Worm (Caenorhabditis elegans) whole organism, L4/young adult: ENCODE data around the gene Y43F8B.28.

Experiments
- W03F9.2 ChIP-seq: fragments of 150-350 bp; optimal IDR thresholded peaks from 2 replicates; lab custom pipeline; 2014; ENCODE audit warnings: missing biosample characterization, missing genetic modification characterization
- dao-5 ChIP-seq: sonication (generic microtip); optimal IDR thresholded peaks from 2 replicates; lab custom pipeline; 2016; ENCODE audit warnings: missing genotype, missing genetic modification characterization, moderate library complexity, missing compliant biosample characterization
- him-1 ChIP-seq: sonication (generic microtip); optimal IDR thresholded peaks from 2 replicates; lab custom pipeline; 2016; ENCODE audit warnings: missing genotype, missing genetic modification reagents, missing genetic modification characterization, missing compliant biosample characterization

Gene Y43F8B.28

DNA sequence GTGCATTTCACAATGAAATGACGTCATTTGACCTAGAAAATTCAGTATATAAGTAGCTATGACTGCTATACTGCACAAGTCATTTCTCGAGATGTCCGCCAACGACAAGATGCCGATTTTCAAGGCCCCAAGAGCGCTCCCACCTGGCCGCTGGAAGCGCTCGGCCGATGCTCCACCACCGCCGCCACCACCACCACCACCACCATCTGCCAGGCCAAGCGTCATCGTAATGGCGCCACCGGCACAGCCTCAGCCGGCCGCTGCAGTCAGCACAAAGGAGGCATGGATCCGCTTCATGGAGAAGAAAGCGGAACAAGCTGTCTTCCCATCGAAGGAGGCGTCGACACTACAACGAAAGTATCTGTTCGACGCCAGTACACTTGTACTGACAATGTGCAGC is at the start of gene Y43F8B.28:
Gene Y43F8B.28, plus strand, starts transcription at position 59 of the 400 bp plus-strand sequence.
- no peak for TF ChIP-seq W03F9.2 (tag; lab: Kevin White, UChicago)
- no peak for TF ChIP-seq dao-5 (tag; lab: Kevin White, UChicago)
- TF ChIP-seq him-1 (tag; lab: Kevin White, UChicago), result no peak

DNA sequence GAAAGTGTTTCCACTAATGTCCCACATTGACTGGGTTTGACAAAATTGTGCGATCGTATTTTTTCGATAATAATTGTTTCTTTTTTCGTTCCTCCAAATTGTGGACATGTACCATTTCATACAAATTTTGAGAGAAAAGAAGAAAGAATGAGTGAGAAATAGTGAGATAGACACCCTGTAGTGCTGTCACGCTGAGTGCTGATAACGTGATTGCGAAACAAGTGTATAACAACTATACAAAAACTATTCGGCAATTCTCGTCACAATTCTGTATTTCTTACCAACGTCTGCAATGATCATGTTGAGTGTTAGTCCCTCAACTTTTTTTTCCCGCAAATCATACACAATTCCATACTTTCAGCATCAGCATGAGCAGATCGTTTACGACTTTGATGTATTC is 48.8 kb upstream of the Y43F8B.28 start, which contains the start of gene C25F9.14:
Gene C25F9.14, plus strand, starts transcription at position 178 of the 400 bp plus-strand sequence.
- TF ChIP-seq dao-5 (tag; lab: Kevin White, UChicago) (no peak), W03F9.2 (tag; lab: Kevin White, UChicago) (no peak), him-1 (tag; lab: Kevin White, UChicago) (no peak)

DNA sequence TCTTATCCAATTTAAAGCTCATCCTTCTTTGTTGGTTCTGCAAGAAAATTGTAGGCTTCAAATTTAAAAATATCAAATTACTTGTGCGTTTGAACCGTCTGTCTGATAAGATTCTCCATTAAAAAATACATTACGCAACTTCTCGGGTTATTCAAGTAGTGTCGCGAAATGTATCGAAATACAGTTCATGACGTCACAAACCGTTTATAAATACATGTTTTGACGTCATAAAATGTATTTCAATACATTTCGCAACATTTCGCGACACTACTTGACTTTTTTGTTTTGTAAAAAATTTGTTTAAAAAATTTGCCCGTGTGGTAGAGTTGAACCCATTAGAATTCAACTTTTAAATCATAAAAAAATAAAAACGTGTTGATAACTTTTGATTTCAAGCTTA is 41.5 kb upstream of the Y43F8B.28 start:
- TF ChIP-seq W03F9.2 (tag; lab: Kevin White, UChicago) (no peak), him-1 (tag; lab: Kevin White, UChicago) (no peak), dao-5 (tag; lab: Kevin White, UChicago) (no peak)

DNA sequence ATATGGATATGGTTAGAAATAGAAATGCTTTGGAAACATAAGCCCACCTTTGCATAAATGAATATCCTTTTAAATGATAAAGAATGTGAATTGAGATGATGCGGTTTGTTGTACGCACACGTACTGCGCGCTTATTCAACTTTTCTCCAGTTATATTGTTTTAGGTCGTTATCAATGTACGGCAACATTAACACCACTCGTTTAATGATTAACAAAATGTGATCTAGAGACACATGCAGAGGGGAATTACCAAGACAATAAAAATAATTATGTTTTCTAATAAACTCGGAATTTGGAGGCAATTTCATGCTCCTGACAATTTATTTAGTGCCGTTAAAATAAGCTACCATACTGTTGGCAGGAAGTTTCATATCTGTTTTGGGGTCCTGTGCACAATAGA is 39.7 kb upstream of the Y43F8B.28 start, which contains the start of gene M04C3.1:
Gene M04C3.1, minus strand, starts transcription at position 164 of the 400 bp plus-strand sequence.
- no peak for TF ChIP-seq him-1 (tag; lab: Kevin White, UChicago)
- TF ChIP-seq dao-5 (tag; lab: Kevin White, UChicago), result no peak
- no peak for TF ChIP-seq W03F9.2 (tag; lab: Kevin White, UChicago)

DNA sequence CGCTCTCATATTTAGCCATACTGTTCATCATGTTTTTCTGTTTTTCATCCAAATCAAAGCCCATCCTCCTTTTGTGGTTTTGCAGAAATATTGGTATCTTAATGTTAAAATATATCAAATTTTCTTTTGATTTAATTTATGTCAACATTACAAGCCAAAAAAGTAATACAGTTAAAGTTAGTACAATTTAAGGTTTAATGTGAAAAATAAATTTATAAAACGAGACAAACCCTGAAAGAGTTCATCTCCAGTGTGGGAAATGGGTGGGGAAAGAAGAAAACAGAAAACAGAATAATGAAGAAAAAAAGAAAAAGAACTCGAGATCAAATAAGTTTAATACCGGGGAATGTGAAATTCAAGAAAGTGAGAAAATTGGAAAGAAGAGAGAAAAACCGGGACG is 36.3 kb upstream of the Y43F8B.28 start, which contains the start of gene M04C3.2:
Gene M04C3.2, minus strand, starts transcription at position 101 of the 400 bp plus-strand sequence.
- TF ChIP-seq dao-5 (tag; lab: Kevin White, UChicago) (no peak), W03F9.2 (tag; lab: Kevin White, UChicago) (no peak), him-1 (tag; lab: Kevin White, UChicago) (no peak)

DNA sequence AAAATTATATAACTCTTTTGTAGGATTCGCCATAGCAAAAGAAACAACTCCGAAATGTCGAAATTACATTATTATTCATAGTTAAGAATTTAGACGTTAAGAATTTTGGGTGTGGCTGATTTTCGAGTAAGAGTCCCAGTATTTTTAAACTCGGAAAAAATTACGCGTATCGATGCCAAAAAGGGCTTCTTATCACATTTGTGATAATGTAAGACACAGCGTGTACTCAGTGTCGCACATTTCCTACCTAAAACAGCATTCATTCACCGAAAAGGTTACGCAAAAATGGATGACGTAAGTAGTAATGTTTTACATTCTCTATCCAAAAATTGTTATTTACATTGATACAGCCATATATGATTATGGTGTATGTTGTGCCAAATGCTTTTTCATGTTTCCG is 35.6 kb upstream of the Y43F8B.28 start, which contains the start of gene M04C3.5:
Gene M04C3.5, plus strand, starts transcription at position 190 of the 400 bp plus-strand sequence.
- TF ChIP-seq W03F9.2 (tag; lab: Kevin White, UChicago), result no peak
- TF ChIP-seq him-1 (tag; lab: Kevin White, UChicago), result no peak
- no peak for TF ChIP-seq dao-5 (tag; lab: Kevin White, UChicago)

DNA sequence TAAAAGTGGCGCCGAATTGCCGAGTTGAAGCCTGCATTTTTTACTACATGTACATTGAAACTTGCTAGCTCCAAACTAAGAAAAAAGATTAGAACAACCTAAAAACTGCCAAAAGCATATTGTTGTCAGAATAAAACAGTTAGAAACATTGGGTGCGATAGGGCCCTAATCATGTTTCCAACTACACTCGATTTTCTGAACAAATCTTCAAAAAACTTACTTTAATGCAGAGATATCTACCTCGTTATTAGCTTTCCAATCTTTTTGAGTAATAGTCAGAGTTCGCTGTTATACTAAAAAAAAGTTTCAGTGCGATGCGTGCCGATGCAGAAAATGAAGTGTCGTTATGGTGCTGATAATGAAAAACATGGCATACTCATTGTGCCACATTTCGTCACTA is 29.5 kb upstream of the Y43F8B.28 start, which contains the start of the genes Y43F8B.13 and Y43F8B.14:
Gene Y43F8B.13, plus strand, starts transcription at position 301 of the 400 bp plus-strand sequence.
Gene Y43F8B.14, minus strand, starts transcription at position 322 of the 400 bp plus-strand sequence.
- TF ChIP-seq him-1 (tag; lab: Kevin White, UChicago), result no peak
- no peak for TF ChIP-seq W03F9.2 (tag; lab: Kevin White, UChicago)
- TF ChIP-seq dao-5 (tag; lab: Kevin White, UChicago), result no peak

DNA sequence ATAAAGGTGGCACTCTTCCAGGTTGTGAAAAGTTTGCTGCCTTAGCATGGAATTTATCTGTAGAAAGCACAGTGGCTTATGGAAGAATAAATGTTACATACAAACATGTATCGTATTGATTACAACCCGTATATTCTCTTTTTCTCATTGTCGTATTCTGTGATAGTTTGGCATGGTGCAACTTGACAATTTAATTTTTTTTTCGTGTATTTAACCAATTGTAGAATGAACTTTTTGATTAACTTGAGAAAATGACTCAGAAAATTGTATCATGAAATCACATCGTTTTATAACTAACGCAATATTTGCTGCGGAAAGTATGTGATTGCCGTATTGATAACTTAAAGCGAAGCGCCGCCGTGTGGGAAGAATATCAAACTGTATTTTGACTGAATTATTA is 28.0 kb upstream of the Y43F8B.28 start, which contains the start of gene Y43F8B.24:
Gene Y43F8B.24, plus strand, starts transcription at position 301 of the 400 bp plus-strand sequence.
- TF ChIP-seq him-1 (tag; lab: Kevin White, UChicago) (no peak), W03F9.2 (tag; lab: Kevin White, UChicago) (no peak), dao-5 (tag; lab: Kevin White, UChicago) (no peak)

DNA sequence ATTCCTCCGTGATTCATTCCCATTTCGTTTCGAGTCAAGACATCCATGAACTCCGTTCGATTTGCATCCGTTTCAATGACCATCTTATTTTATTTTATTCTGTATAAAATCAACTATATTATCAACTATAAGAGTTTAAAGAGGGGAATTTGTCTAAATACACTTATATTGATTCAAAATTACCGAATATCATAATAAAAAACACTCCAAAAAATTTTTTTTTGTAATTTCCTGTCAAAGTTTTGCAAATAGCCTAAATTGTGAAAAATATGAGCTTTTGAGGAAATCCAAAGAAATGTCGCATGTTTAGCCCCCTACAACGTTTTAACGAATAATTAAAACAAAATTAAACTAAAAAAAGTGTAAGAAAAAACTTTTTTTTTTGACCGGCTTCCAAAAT is 23.1 kb upstream of the Y43F8B.28 start, which contains the start of gene Y43F8B.15:
Gene Y43F8B.15, minus strand, starts transcription at position 101 of the 400 bp plus-strand sequence.
- TF ChIP-seq dao-5 (tag; lab: Kevin White, UChicago) (no peak), him-1 (tag; lab: Kevin White, UChicago) (no peak), W03F9.2 (tag; lab: Kevin White, UChicago) (no peak)

DNA sequence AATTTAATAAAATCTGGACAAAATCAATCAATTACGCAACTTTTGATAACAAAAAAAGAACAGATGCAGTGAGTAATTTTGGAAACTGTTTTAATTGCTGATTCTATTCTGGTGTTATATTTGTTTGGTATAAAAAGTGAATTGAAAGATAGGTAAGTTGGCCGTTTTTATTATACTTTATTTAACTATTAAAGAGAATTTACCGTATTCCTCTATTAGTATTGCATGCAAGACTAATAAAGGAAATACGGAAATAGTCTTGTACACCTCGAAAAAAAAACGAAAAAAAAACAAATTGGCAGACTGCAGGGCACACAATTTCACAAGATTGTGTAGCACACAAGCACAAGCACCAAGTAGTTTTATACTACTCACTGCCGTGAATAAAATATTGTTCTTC is 22.5 kb upstream of the Y43F8B.28 start, which contains the start of gene Y43F8B.25:
Gene Y43F8B.25, plus strand, starts transcription at position 301 of the 400 bp plus-strand sequence.
- TF ChIP-seq dao-5 (tag; lab: Kevin White, UChicago) (no peak), W03F9.2 (tag; lab: Kevin White, UChicago) (no peak), him-1 (tag; lab: Kevin White, UChicago) (no peak)

DNA sequence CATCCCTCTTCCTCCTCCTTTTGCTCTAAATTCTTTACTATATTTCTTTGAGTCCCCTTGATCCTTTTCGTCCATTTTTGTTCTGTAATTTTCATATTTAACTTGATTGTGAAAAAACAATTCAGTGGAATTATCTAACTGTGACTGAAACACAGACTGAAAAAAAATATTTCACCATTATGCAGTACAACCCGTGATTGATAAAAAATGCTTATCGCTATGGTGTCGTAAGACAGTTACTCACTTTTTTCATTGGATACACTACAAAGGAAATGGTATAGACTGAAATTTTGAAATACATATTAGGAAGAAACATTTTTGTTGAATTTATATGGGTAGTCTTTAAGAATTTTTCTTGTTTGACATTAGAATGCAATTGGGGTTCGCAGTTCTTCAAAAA is 17.5 kb upstream of the Y43F8B.28 start, which contains the start of gene Y43F8B.23:
Gene Y43F8B.23, minus strand, starts transcription at position 75 of the 400 bp plus-strand sequence.
- TF ChIP-seq dao-5 (tag; lab: Kevin White, UChicago) (no peak), W03F9.2 (tag; lab: Kevin White, UChicago) (no peak), him-1 (tag; lab: Kevin White, UChicago) (no peak)

DNA sequence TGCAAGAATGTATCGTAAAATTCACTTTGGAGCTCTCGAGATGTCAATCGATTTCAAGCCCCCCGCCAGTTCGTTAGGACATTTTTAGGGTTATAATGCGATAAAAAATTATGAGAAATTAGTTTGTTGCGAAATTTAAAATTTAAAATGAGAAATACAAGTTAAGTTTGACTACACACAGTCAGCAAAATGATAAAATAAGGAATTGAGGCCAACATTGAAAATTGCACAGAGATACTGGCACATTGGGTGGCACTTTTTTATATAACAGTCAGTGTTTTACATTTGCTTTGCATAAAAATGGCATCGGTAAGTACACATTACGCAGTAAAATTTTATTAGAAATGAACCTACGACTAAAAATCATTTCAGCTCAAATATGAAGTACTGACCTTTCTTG is 17.0 kb upstream of the Y43F8B.28 start, which contains the start of gene Y43F8B.12:
Gene Y43F8B.12, plus strand, starts transcription at position 301 of the 400 bp plus-strand sequence.
- TF ChIP-seq him-1 (tag; lab: Kevin White, UChicago), result no peak
- no peak for TF ChIP-seq W03F9.2 (tag; lab: Kevin White, UChicago)
- TF ChIP-seq dao-5 (tag; lab: Kevin White, UChicago), result no peak

DNA sequence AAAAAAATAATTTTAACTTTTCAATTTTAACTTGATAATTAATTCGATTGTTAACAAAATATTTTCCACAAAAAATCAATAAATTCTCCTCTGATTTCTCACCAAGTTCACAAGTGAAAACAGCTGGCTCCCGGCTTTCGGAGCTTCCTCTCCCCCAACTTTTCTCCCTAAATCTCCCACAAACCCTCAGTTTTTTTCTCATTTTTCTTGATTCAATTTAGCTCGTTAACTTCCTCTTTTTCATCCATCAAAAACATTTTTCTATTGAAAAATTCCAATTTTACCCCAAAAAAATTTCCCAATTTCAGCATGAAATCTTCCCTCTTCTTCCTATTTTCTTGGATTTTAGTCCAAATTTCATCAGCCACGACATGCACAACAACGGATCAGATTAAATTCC is 14.7 kb upstream of the Y43F8B.28 start, which contains the start of gene Y43F8B.11:
Gene Y43F8B.11, plus strand, starts transcription at position 301 of the 400 bp plus-strand sequence.
- TF ChIP-seq dao-5 (tag; lab: Kevin White, UChicago), result no peak
- no peak for TF ChIP-seq W03F9.2 (tag; lab: Kevin White, UChicago)
- no peak for TF ChIP-seq him-1 (tag; lab: Kevin White, UChicago)
